Fruit fly (Drosophila melanogaster) whole organism, embryonic: ENCODE data around the gene Dr.

Experiments
- CG10959 ChIP-seq: fragments of 200-800 bp; sonication (Bioruptor generic); IDR thresholded peaks from 2 replicates; pipeline ENCODE4 v1.3.6; 2022; ENCODE audit warnings: missing biosample characterization, missing genetic modification characterization
- CG11247 ChIP-seq: fragments of 200-800 bp; sonication (Bioruptor generic); IDR thresholded peaks from 2 replicates; pipeline ENCODE4 v1.3.6; 2022; ENCODE audit warnings: missing biosample characterization, missing genetic modification characterization
- CG13296 ChIP-seq: fragments of 200-800 bp; sonication (Bioruptor generic); optimal IDR thresholded peaks from 3 replicates; lab custom pipeline; 2018; ENCODE audit warnings: missing biosample characterization, mild to moderate bottlenecking, missing genetic modification characterization
- CG14050 ChIP-seq: fragments of 200-800 bp; sonication (Bioruptor generic); IDR thresholded peaks from 3 replicates; pipeline ENCODE4 v1.3.6; 2022; ENCODE audit warnings: missing biosample characterization, missing genetic modification characterization
- CG14441 ChIP-seq: fragments of 200-800 bp; sonication (Bioruptor generic); IDR thresholded peaks from 2 replicates; pipeline ENCODE4 v1.3.6; 2022; ENCODE audit warnings: missing biosample characterization, missing genetic modification characterization
- CG14860 ChIP-seq: fragments of 200-800 bp; sonication (Bioruptor generic); IDR thresholded peaks from 3 replicates; pipeline ENCODE4 v1.3.6; 2022; ENCODE audit warnings: missing biosample characterization, missing genetic modification characterization; ENCODE audit not compliant: partially characterized antibody
- CG17802 ChIP-seq: fragments of 200-800 bp; sonication (Bioruptor generic); optimal IDR thresholded peaks from 2 replicates; lab custom pipeline; 2018; ENCODE audit warnings: missing biosample characterization, mild to moderate bottlenecking, missing genetic modification characterization, moderate library complexity
- CG31388 ChIP-seq: fragments of 200-800 bp; sonication (Bioruptor generic); optimal IDR thresholded peaks from 2 replicates; lab custom pipeline; 2016; ENCODE audit warnings: missing biosample characterization, missing genetic modification characterization
- CG32532 ChIP-seq: fragments of 200-800 bp; sonication (Bioruptor generic); IDR thresholded peaks from 2 replicates; pipeline ENCODE4 v1.3.6; 2022; ENCODE audit warnings: missing biosample characterization, missing genetic modification characterization
- CG3726 ChIP-seq: fragments of 200-800 bp; sonication (Bioruptor generic); IDR thresholded peaks from 3 replicates; pipeline ENCODE4, ENCODE4 v1.3.6; 2022; ENCODE audit warnings: missing biosample characterization, missing genetic modification characterization
- CG6683 ChIP-seq: fragments of 200-800 bp; sonication (Bioruptor generic); optimal IDR thresholded peaks from 2 replicates; lab custom pipeline; 2017; ENCODE audit warnings: missing biosample characterization, mild to moderate bottlenecking, missing genetic modification characterization, missing genetic modification reagents
- CG7786 ChIP-seq: fragments of 200-800 bp; sonication (Bioruptor generic); optimal IDR thresholded peaks from 2 replicates; lab custom pipeline; 2016; ENCODE audit warnings: missing biosample characterization, missing genetic modification characterization
- CG7987 ChIP-seq: fragments of 200-800 bp; sonication (Bioruptor generic); optimal IDR thresholded peaks from 2 replicates; lab custom pipeline; 2018; ENCODE audit warnings: missing biosample characterization, mild to moderate bottlenecking, missing genetic modification characterization, moderate library complexity
- CG8359 ChIP-seq: fragments of 200-800 bp; sonication (Bioruptor generic); optimal IDR thresholded peaks from 2 replicates; lab custom pipeline; 2017; ENCODE audit warnings: missing biosample characterization, mild to moderate bottlenecking, missing genetic modification characterization, borderline replicate concordance
- CkIIα-i1 ChIP-seq: fragments of 200-800 bp; sonication (Bioruptor generic); IDR thresholded peaks from 2 replicates; pipeline ENCODE4 v1.3.6; 2022; ENCODE audit warnings: missing biosample characterization, missing genetic modification characterization
- CoRest ChIP-seq: fragments of 200-800 bp; sonication (Bioruptor generic); optimal IDR thresholded peaks from 3 replicates; lab custom pipeline; 2018; ENCODE audit warnings: missing biosample characterization, mild to moderate bottlenecking, missing genetic modification characterization, moderate library complexity
- HLH3B ChIP-seq: fragments of 200-800 bp; sonication (Bioruptor generic); IDR thresholded peaks from 2 replicates; pipeline ENCODE4 v1.3.6; 2022; ENCODE audit warnings: missing biosample characterization, missing genetic modification characterization
- HLH4C ChIP-seq: fragments of 200-800 bp; sonication (Bioruptor generic); IDR thresholded peaks from 3 replicates; pipeline ENCODE4 v1.3.6; 2022; ENCODE audit warnings: missing biosample characterization, missing genetic modification characterization; ENCODE audit not compliant: partially characterized antibody
- Hand ChIP-seq: fragments of 200-800 bp; sonication (Bioruptor generic); optimal IDR thresholded peaks from 2 replicates; lab custom pipeline; 2017; ENCODE audit warnings: mild to moderate bottlenecking, missing biosample characterization, missing genetic modification reagents, missing genetic modification characterization
- Hey ChIP-seq: fragments of 200-800 bp; sonication (Bioruptor generic); optimal IDR thresholded peaks from 3 replicates; lab custom pipeline; 2018; ENCODE audit warnings: missing biosample characterization, mild to moderate bottlenecking, missing genetic modification characterization
- Hsf ChIP-seq: fragments of 200-800 bp; sonication (Bioruptor generic); optimal IDR thresholded peaks from 3 replicates; lab custom pipeline; 2016; ENCODE audit warnings: missing biosample characterization, missing genetic modification characterization
- Med ChIP-seq: fragments of 200-800 bp; sonication (Bioruptor generic); peaks from one replicate; lab custom pipeline; 2016; ENCODE audit warnings: missing biosample characterization, missing genetic modification characterization, mild to moderate bottlenecking, inconsistent platforms, moderate library complexity
- Nf-YB ChIP-seq: fragments of 200-800 bp; sonication (Bioruptor generic); optimal IDR thresholded peaks from 3 replicates; lab custom pipeline; 2019; ENCODE audit warnings: missing biosample characterization, mild to moderate bottlenecking, missing genetic modification characterization, moderate library complexity
- Pdp1 ChIP-seq, 2 experiments: fragments of 200-800 bp; sonication (Bioruptor generic); optimal IDR thresholded peaks; 3 replicates each; lab custom pipeline; 2016; ENCODE audit warnings: missing biosample characterization in 2 of 2, missing genetic modification characterization in 2 of 2, mild to moderate bottlenecking in 1 of 2, moderate library complexity in 1 of 2
- Six4 ChIP-seq: fragments of 200-800 bp; sonication (Bioruptor generic); optimal IDR thresholded peaks from 2 replicates; lab custom pipeline; 2016; ENCODE audit warnings: missing biosample characterization, missing genetic modification characterization
- Sry-δ ChIP-seq: fragments of 200-800 bp; sonication (Bioruptor generic); optimal IDR thresholded peaks from 2 replicates; lab custom pipeline; 2016; ENCODE audit warnings: missing biosample characterization, missing genetic modification characterization
- abd-A ChIP-seq: fragments of 200-800 bp; sonication (Bioruptor generic); optimal IDR thresholded peaks from 3 replicates; lab custom pipeline; 2019; ENCODE audit warnings: missing biosample characterization, mild to moderate bottlenecking, missing genetic modification characterization, moderate library complexity
- ato ChIP-seq: fragments of 200-800 bp; sonication (Bioruptor generic); IDR thresholded peaks from 2 replicates; pipeline ENCODE4 v1.3.6; 2022; ENCODE audit warnings: missing biosample characterization, missing genetic modification characterization; ENCODE audit not compliant: partially characterized antibody
- cg ChIP-seq: fragments of 200-800 bp; sonication (Bioruptor generic); optimal IDR thresholded peaks from 3 replicates; lab custom pipeline; 2019; ENCODE audit warnings: missing biosample characterization, mild to moderate bottlenecking, missing genetic modification characterization, moderate library complexity
- chinmo ChIP-seq: fragments of 200-800 bp; sonication (Bioruptor generic); IDR thresholded peaks from 4 replicates; pipeline ENCODE4 v1.3.6; 2022; ENCODE audit warnings: missing biosample characterization, missing genetic modification characterization; ENCODE audit not compliant: partially characterized antibody
- crol ChIP-seq: fragments of 200-800 bp; sonication (Bioruptor generic); IDR thresholded peaks from 2 replicates; pipeline ENCODE4 v1.3.6; 2022; ENCODE audit warnings: missing biosample characterization, missing genetic modification characterization
- dmrt99B ChIP-seq: fragments of 200-800 bp; sonication (Bioruptor generic); optimal IDR thresholded peaks from 2 replicates; lab custom pipeline; 2018; ENCODE audit warnings: missing biosample characterization, mild to moderate bottlenecking, missing genetic modification characterization, moderate library complexity
- ewg ChIP-seq: fragments of 200-800 bp; sonication (Bioruptor generic); optimal IDR thresholded peaks from 3 replicates; lab custom pipeline; 2017; ENCODE audit warnings: mild to moderate bottlenecking, missing biosample characterization, missing genetic modification reagents, missing genetic modification characterization
- fd64A ChIP-seq: fragments of 200-800 bp; sonication (Bioruptor generic); optimal IDR thresholded peaks from 3 replicates; lab custom pipeline; 2018; ENCODE audit warnings: missing biosample characterization, mild to moderate bottlenecking, missing genetic modification characterization
- fd96Cb ChIP-seq: fragments of 200-800 bp; sonication (Bioruptor generic); optimal IDR thresholded peaks from 2 replicates; lab custom pipeline; 2018; ENCODE audit warnings: missing biosample characterization, mild to moderate bottlenecking, missing genetic modification characterization, moderate library complexity
- gro ChIP-seq: fragments of 200-800 bp; sonication (Bioruptor generic); optimal IDR thresholded peaks from 2 replicates; lab custom pipeline; 2016; ENCODE audit warnings: missing biosample characterization, missing genetic modification characterization
- gsb-n ChIP-seq: fragments of 200-800 bp; sonication (Bioruptor generic); optimal IDR thresholded peaks from 3 replicates; lab custom pipeline; 2018; ENCODE audit warnings: missing biosample characterization, mild to moderate bottlenecking, missing genetic modification characterization
- kni ChIP-seq: fragments of 200-800 bp; sonication (Bioruptor generic); optimal IDR thresholded peaks from 3 replicates; lab custom pipeline; 2017; ENCODE audit warnings: mild to moderate bottlenecking, missing biosample characterization, missing genetic modification reagents, missing genetic modification characterization
- nerfin-1 ChIP-seq: fragments of 200-800 bp; sonication (Bioruptor generic); optimal IDR thresholded peaks from 3 replicates; lab custom pipeline; 2019; ENCODE audit warnings: missing biosample characterization, mild to moderate bottlenecking, missing genetic modification characterization, moderate library complexity
- pan ChIP-seq, 4 experiments: fragments of >200 bp in 3 of 4; fragments of 200-800 bp in 1 of 4; sonication (Bioruptor generic) in 1 of 4; optimal IDR thresholded peaks in 3 of 4; IDR thresholded peaks in 1 of 4; 2 replicates each; pipeline versions ENCODE4 v1.3.6 to Lab custom; 2017 to 2022; ENCODE audit warnings: missing biosample characterization in 2 of 4, missing genetic modification characterization in 2 of 4, mixed read lengths in 1 of 4
- pros ChIP-seq: fragments of 200-800 bp; sonication (Bioruptor generic); optimal IDR thresholded peaks from 3 replicates; lab custom pipeline; 2019; ENCODE audit warnings: missing biosample characterization, mild to moderate bottlenecking, missing genetic modification characterization, moderate library complexity
- rib ChIP-seq: fragments of 200-800 bp; sonication (Bioruptor generic); IDR thresholded peaks from 2 replicates; pipeline ENCODE4 v1.3.6; 2022; ENCODE audit warnings: missing biosample characterization, missing genetic modification characterization
- schlank ChIP-seq: fragments of 200-800 bp; sonication (Bioruptor generic); optimal IDR thresholded peaks from 2 replicates; lab custom pipeline; 2018; ENCODE audit warnings: missing biosample characterization, mild to moderate bottlenecking, missing genetic modification characterization
- seq ChIP-seq: fragments of 200-800 bp; sonication (Bioruptor generic); IDR thresholded peaks from 2 replicates; pipeline ENCODE4 v1.3.6; 2022; ENCODE audit warnings: missing biosample characterization, missing genetic modification characterization
- slp2 ChIP-seq: fragments of 200-800 bp; sonication (Bioruptor generic); optimal IDR thresholded peaks from 2 replicates; lab custom pipeline; 2016; ENCODE audit warnings: missing biosample characterization, missing genetic modification characterization
- ssp ChIP-seq: fragments of 200-800 bp; sonication (Bioruptor generic); IDR thresholded peaks from 2 replicates; pipeline ENCODE4 v1.3.6; 2022; ENCODE audit warnings: missing biosample characterization, missing genetic modification characterization
- tup ChIP-seq: fragments of 200-800 bp; sonication (Bioruptor generic); optimal IDR thresholded peaks from 2 replicates; lab custom pipeline; 2016; ENCODE audit warnings: missing biosample characterization, mild to moderate bottlenecking, missing genetic modification characterization, moderate library complexity
- zen ChIP-seq: fragments of 200-800 bp; sonication (Bioruptor generic); optimal IDR thresholded peaks from 3 replicates; lab custom pipeline; 2018; ENCODE audit warnings: missing biosample characterization, mild to moderate bottlenecking, missing genetic modification characterization, moderate library complexity

Dr gene

DNA sequence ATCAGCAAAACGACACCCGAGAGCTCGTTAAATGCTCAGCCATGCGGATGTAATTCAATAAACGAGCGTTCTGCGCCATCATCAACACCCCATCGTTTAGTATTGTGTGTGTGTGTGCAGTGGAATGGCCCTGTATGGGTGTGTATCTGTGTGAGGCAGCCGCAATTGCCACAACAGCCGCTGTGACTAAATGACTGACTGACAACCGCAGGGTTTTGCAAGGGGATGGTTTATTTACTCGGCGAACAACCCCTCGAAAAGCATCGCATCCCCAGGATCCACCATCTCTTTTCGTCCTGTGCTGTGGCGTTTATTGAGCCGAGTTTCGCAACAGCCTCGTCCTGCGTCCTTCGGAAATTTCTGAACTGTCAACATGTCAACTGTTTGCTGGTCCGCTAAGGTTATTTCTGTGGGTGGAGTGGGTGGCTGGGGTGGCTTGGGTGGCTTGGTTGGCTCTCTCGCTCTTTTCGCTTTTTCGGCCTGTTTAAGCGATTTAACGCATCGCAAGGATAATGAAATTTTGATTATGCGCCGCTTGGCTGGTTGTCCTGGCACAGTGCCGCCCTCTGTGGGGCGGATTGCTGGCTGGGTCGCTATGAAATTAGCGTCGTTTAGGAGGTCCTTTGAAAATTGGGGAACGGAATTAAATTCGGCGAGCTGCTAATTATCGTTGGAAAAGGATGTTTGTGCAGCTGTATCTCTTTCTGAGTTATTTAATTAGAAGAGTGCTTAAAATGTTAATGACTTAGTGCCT is 3.2 kb upstream of the Dr start:
- no peak for TF ChIP-seq Six4
- peak; percentile 35 for TF ChIP-seq Med (GFP tag; lab: Kevin White, UChicago)
- no peak for TF ChIP-seq HLH4C
- no peak for TF ChIP-seq CG11247 (GFP tag; lab: Robert Waterston, UW)
- TF ChIP-seq schlank (tag; lab: Kevin White, UChicago) = no peak
- TF ChIP-seq CG17802 (tag; lab: Kevin White, UChicago) = no peak
- TF ChIP-seq pan (optimal IDR thresholded peaks at IDR 0.05; lab: Kevin White, UChicago) = no peak
- TF ChIP-seq pan (GFP tag; optimal IDR thresholded peaks at IDR 0.05 in 1 of 2, IDR thresholded peaks at IDR 0.05 in 1 of 2) = no peak
- TF ChIP-seq ssp (GFP tag; lab: Robert Waterston, UW) = no peak
- TF ChIP-seq dmrt99B (tag; lab: Kevin White, UChicago) = no peak
- TF ChIP-seq CoRest (tag; lab: Kevin White, UChicago) = no peak
- TF ChIP-seq CG7786 (GFP tag; lab: Kevin White, UChicago) = no peak
- TF ChIP-seq CG14860 (GFP tag; lab: Robert Waterston, UW) = 0 out of 3 replicates have a peak, but pooled peaks have one; percentile 33
- no peak for TF ChIP-seq kni (GFP tag; lab: Kevin White, UChicago)
- TF ChIP-seq rib (GFP tag; lab: Robert Waterston, UW) = no peak
- TF ChIP-seq slp2 (GFP tag; lab: Kevin White, UChicago) = no peak
- TF ChIP-seq Hsf (GFP tag; lab: Kevin White, UChicago) = no peak
- TF ChIP-seq crol (GFP tag; lab: Robert Waterston, UW) = no peak
- peak; percentile 40 for TF ChIP-seq pros (GFP tag; lab: Kevin White, UChicago)
- no peak for TF ChIP-seq CG14441
- TF ChIP-seq chinmo (GFP tag; lab: Robert Waterston, UW) = 0 out of 4 replicates have a peak, but pooled peaks have one; percentile 9
- TF ChIP-seq Nf-YB (GFP tag; lab: Kevin White, UChicago) = peak; percentile 68
- TF ChIP-seq gsb-n (tag; lab: Kevin White, UChicago) = peak; percentile 58
- no peak for TF ChIP-seq CG7987 (GFP tag; lab: Kevin White, UChicago)
- no peak for TF ChIP-seq CkIIα-i1 (GFP tag; lab: Robert Waterston, UW)
- TF ChIP-seq CG32532 (GFP tag; lab: Robert Waterston, UW) = peak; percentile 17; the same call in 1 of the 2 replicates
- no peak for TF ChIP-seq Pdp1 (GFP tag; optimal IDR thresholded peaks at IDR 0.05; lab: Kevin White, UChicago)
- no peak for TF ChIP-seq gro (GFP tag; lab: Kevin White, UChicago)
- TF ChIP-seq Sry-δ (GFP tag; lab: Kevin White, UChicago) = no peak
- TF ChIP-seq CG31388 (GFP tag; lab: Kevin White, UChicago) = no peak
- TF ChIP-seq CG3726 = no peak
- TF ChIP-seq fd96Cb (tag; lab: Kevin White, UChicago) = no peak
- TF ChIP-seq fd64A (GFP tag; lab: Kevin White, UChicago) = no peak
- no peak for TF ChIP-seq Hand (GFP tag; lab: Kevin White, UChicago)
- no peak for TF ChIP-seq CG14050
- TF ChIP-seq Hey (tag; lab: Kevin White, UChicago) = peak; percentile 64
- no peak for TF ChIP-seq ewg (GFP tag; lab: Kevin White, UChicago)
- peak; percentile 96 for TF ChIP-seq abd-A
- TF ChIP-seq seq (GFP tag; lab: Robert Waterston, UW) = peak; percentile 65
- no peak for TF ChIP-seq HLH3B
- peak; percentile 72 for TF ChIP-seq cg (GFP tag; lab: Kevin White, UChicago)
- no peak for TF ChIP-seq CG10959
- TF ChIP-seq tup = no peak
- TF ChIP-seq nerfin-1 (tag; lab: Kevin White, UChicago) = peak; percentile 68
- peak; percentile 42 for TF ChIP-seq zen
- no peak for TF ChIP-seq CG8359 (GFP tag; lab: Kevin White, UChicago)
- no peak for TF ChIP-seq CG13296 (GFP tag; lab: Kevin White, UChicago)
- TF ChIP-seq ato (GFP tag; lab: Robert Waterston, UW) = no peak
- no peak for TF ChIP-seq CG6683 (GFP tag; lab: Kevin White, UChicago)
